Worm (Caenorhabditis elegans): Measurements from ENCODE around the gene Y97E10AR.2.

DNA sequence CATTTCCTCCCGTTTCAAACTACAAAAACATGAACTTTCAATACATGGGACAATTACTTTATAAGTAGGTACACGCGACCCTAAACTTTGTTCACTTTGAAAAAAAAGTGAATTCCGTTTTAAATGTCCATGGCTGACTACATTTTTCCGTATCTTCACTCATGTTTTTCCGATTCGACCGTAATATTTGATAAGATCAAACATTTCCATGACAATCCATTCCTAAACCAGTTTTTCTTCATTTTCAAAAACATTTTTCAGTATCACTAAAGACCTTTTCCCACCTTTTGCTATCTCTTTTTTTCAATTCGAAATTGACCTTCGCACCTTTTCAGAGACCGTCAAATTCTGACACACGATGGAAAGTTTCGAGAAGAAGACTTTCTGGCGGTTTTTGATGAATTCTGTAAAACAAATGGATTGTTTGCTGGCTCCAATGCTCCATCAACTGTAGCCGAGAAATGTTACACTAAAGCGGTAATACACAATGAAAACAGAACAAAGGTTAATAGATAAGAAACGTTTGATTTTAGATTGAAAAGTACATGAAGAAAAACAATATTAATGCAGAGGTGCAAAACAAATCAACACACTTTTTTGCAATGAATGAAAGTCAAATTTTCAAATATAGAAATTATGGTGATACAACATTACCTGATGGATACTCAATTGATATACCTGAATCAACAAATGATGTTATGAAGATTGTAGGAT is 31.6 kb downstream of the Y97E10AR.2 start:
- no peak for TF ChIP-seq daf-12 (tag; optimal IDR thresholded peaks at IDR 0.05)
- TF ChIP-seq ceh-82 (tag; optimal IDR thresholded peaks at IDR 0.05) = no peak
- no peak for TF ChIP-seq R02D3.7 (tag; optimal IDR thresholded peaks at IDR 0.05)
- no peak for TF ChIP-seq mep-1 (tag; optimal IDR thresholded peaks at IDR 0.05)
- TF ChIP-seq ama-1 (optimal IDR thresholded peaks at IDR 0.05) = no peak
- no peak for TF ChIP-seq mdl-1 (tag; optimal IDR thresholded peaks at IDR 0.05)
- TF ChIP-seq lin-13 (GFP tag; optimal IDR thresholded peaks at IDR 0.05) = no peak
- no peak for TF ChIP-seq lir-3 (tag; optimal IDR thresholded peaks at IDR 0.05)
- TF ChIP-seq ceh-44 (GFP tag; IDR thresholded peaks at IDR 0.05) = no peak
- no peak for TF ChIP-seq nhr-237 (tag; optimal IDR thresholded peaks at IDR 0.05)
- no peak for TF ChIP-seq aha-1 (tag)
- TF ChIP-seq Y5F2A.4 (GFP tag; optimal IDR thresholded peaks at IDR 0.05) = no peak
- TF ChIP-seq ceh-20 (GFP tag; IDR thresholded peaks at IDR 0.05) = no peak

All from whole organism, L4 larva.